ENCODE assay signal across 2 fruit fly cellular contexts in the genomic region with DNA sequence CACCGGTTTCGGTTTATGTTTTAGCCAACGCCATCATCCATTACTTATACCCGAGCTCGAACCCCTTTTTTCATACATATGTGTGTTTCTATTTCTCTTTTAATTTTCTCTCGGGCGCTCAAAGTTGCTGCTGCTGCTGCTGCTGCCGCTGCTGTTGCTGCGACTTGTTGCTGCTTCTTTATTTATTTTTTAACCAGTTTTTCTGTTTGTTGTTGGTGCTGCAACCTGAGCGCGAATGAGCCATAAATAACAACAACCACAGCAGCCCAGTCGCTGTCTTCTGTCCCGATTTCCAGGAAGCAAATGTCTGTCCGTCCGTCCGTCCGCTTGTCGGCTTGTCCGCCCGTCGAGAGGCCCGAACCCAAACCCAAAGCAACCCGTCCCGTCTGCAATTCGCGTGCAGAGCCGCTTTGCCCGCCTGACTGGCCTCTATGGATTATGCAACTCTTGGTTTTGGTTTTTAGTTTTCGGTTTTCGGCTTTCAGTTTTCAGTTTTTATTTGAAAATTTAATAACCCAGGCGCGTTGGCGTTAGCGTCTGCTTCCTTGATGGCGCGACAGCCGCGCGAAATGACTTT.
A peak's percentile ranks its signal among the peaks of the same experiment; 100 is the strongest.
TF ChIP-seq lines count a peak whose summit lies in the region.

No protein-coding gene starts in this region.

TF ChIP-seq in whole organism, embryonic, 481 proteins besides CTCF, POLR2A, EP300 and RAD21 (continued from another document):
- no peak for TF ChIP-seq Sry-β (GFP tag; optimal IDR thresholded peaks at IDR 0.05; lab: Kevin White, UChicago)
- TF ChIP-seq luna (GFP tag; optimal IDR thresholded peaks at IDR 0.05; lab: Kevin White, UChicago) = no peak
- TF ChIP-seq Hey (tag; optimal IDR thresholded peaks at IDR 0.05; lab: Kevin White, UChicago) = no peak
- no peak for TF ChIP-seq onecut (GFP tag; IDR thresholded peaks at IDR 0.05; lab: Robert Waterston, UW)
- no peak for TF ChIP-seq CG16863 (GFP tag; optimal IDR thresholded peaks at IDR 0.05; lab: Kevin White, UChicago)
- TF ChIP-seq CG11504 (tag; optimal IDR thresholded peaks at IDR 0.05; lab: Kevin White, UChicago) = peak; percentile 48
- TF ChIP-seq kni (GFP tag; optimal IDR thresholded peaks at IDR 0.05; lab: Kevin White, UChicago) = peak; percentile 72
- TF ChIP-seq Atf6 (GFP tag; IDR thresholded peaks at IDR 0.05; lab: Robert Waterston, UW) = no peak
- no peak for TF ChIP-seq CG31441 (GFP tag; IDR thresholded peaks at IDR 0.05; lab: Robert Waterston, UW)

TF ChIP-seq in whole organism, prepupa, 60 proteins besides CTCF, POLR2A, EP300 and RAD21 (continued from another document):
- TF ChIP-seq CG11762 (GFP tag; optimal IDR thresholded peaks at IDR 0.05; lab: Kevin White, UChicago; ENCODE audit: insufficient read depth) = no peak
- no peak for TF ChIP-seq fd59A (GFP tag; optimal IDR thresholded peaks at IDR 0.05; lab: Kevin White, UChicago)
- TF ChIP-seq topi (GFP tag; optimal IDR thresholded peaks at IDR 0.05; lab: Kevin White, UChicago) = no peak
- no peak for TF ChIP-seq CG6792 (GFP tag; optimal IDR thresholded peaks at IDR 0.05; lab: Kevin White, UChicago)
- no peak for TF ChIP-seq Eip93F (GFP tag; optimal IDR thresholded peaks at IDR 0.05; lab: Kevin White, UChicago)
- TF ChIP-seq Sox14 (GFP tag; optimal IDR thresholded peaks at IDR 0.05; lab: Kevin White, UChicago) = no peak
- no peak for TF ChIP-seq CG4318 (GFP tag; optimal IDR thresholded peaks at IDR 0.05; lab: Kevin White, UChicago)
- TF ChIP-seq Hr38 (GFP tag; optimal IDR thresholded peaks at IDR 0.05; lab: Kevin White, UChicago) = no peak
- TF ChIP-seq CG10669 (GFP tag; optimal IDR thresholded peaks at IDR 0.05; lab: Kevin White, UChicago) = no peak
- 0 out of 3 replicates have a peak, but pooled peaks have one; percentile 18 for TF ChIP-seq eg (GFP tag; IDR thresholded peaks at IDR 0.05; lab: Robert Waterston, UW)
- no peak for TF ChIP-seq CG8319 (GFP tag; optimal IDR thresholded peaks at IDR 0.05; lab: Kevin White, UChicago)
- TF ChIP-seq Gug (GFP tag; IDR thresholded peaks at IDR 0.05; lab: Robert Waterston, UW) = no peak
- TF ChIP-seq CG10631 (GFP tag; optimal IDR thresholded peaks at IDR 0.05; lab: Kevin White, UChicago) = no peak
- TF ChIP-seq CG11902 (GFP tag; optimal IDR thresholded peaks at IDR 0.05; lab: Kevin White, UChicago) = no peak
